Worm (Caenorhabditis elegans): ENCODE results near the gene hmt-1.

The hmt-1 gene

DNA sequence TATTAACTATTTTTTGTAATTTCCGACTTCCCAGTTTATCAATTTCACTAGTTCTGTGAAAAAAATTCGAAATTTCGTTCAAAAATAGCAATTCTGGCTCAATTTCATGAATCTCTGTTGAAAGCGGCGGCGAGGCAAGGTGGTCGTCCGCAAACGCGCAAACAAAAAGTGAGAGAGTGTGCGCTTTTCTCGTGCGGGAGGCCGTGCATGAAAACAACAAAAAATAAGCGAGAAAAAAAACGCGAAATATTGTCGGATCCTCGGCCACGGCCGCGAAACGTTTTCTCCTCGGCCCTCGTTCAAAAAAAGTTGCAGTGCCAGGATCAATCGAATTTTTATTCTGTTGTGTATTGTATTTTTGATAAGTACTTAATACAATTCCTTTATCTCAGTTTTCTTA lies 13.0 kb upstream of the hmt-1 start:
- no peak for TF ChIP-seq unc-62 (GFP tag; optimal IDR thresholded peaks at IDR 0.05)
- TF ChIP-seq C34B4.2 (tag; optimal IDR thresholded peaks at IDR 0.05): no peak
- TF ChIP-seq ets-5 (GFP tag; IDR thresholded peaks at IDR 0.05): no peak
- no peak for TF ChIP-seq jun-1 (tag; optimal IDR thresholded peaks at IDR 0.05)
- peak; percentile 77 for TF ChIP-seq nhr-90 (tag; optimal IDR thresholded peaks at IDR 0.05; ENCODE audit: poor library complexity)
- peak; percentile 34 to 57 (median 56) for TF ChIP-seq dpl-1 (GFP tag; optimal IDR thresholded peaks at IDR 0.05)
- peak; percentile 46 for TF ChIP-seq zip-4 (GFP tag; optimal IDR thresholded peaks at IDR 0.05)
- no peak for TF ChIP-seq unc-30 (tag; optimal IDR thresholded peaks at IDR 0.05)
- TF ChIP-seq snu-23 (GFP tag; optimal IDR thresholded peaks at IDR 0.05): peak; percentile 61
- TF ChIP-seq aly-2 (tag; optimal IDR thresholded peaks at IDR 0.05): no peak
- TF ChIP-seq nhr-47 (tag; optimal IDR thresholded peaks at IDR 0.05): peak; percentile 82
- TF ChIP-seq tlp-1 (tag; optimal IDR thresholded peaks at IDR 0.05): no peak
- peak; percentile 38 to 43 for TF ChIP-seq lsy-2 (tag; optimal IDR thresholded peaks at IDR 0.05)
- no peak for TF ChIP-seq pqm-1 (tag; optimal IDR thresholded peaks at IDR 0.05)
- peak; percentile 33 for TF ChIP-seq fkh-4 (tag; optimal IDR thresholded peaks at IDR 0.05; ENCODE audit: borderline replicate concordance)
- no peak for TF ChIP-seq fos-1 (tag; optimal IDR thresholded peaks at IDR 0.05)
- TF ChIP-seq nhr-20 (tag; optimal IDR thresholded peaks at IDR 0.05): peak; percentile 65
- no peak for TF ChIP-seq zag-1 (tag; optimal IDR thresholded peaks at IDR 0.05)
- no peak for TF ChIP-seq nhr-11 (tag; optimal IDR thresholded peaks at IDR 0.05)
- peak; percentile 57 for TF ChIP-seq sox-4 (tag; optimal IDR thresholded peaks at IDR 0.05)
- no peak for TF ChIP-seq efl-3 (GFP tag; optimal IDR thresholded peaks at IDR 0.05)
- peak; percentile 61 for TF ChIP-seq fkh-8 (tag; optimal IDR thresholded peaks at IDR 0.05)
- TF ChIP-seq mep-1 (tag; optimal IDR thresholded peaks at IDR 0.05): peak; percentile 38
- peak; percentile 53 for TF ChIP-seq lin-15B (tag; optimal IDR thresholded peaks at IDR 0.05)
- TF ChIP-seq ceh-90 (tag; optimal IDR thresholded peaks at IDR 0.05): peak; percentile 75
- peak; percentile 75 for TF ChIP-seq nhr-19 (GFP tag; conservative IDR thresholded peaks at IDR 0.05)
- TF ChIP-seq mdl-1 (tag; optimal IDR thresholded peaks at IDR 0.05): no peak
- TF ChIP-seq nhr-85 (tag): peak; percentile 71
- peak; percentile 50 for TF ChIP-seq C04F5.9 (tag; optimal IDR thresholded peaks at IDR 0.05)
- TF ChIP-seq nhr-28 (tag; optimal IDR thresholded peaks at IDR 0.05): no peak
- TF ChIP-seq mef-2 (tag; optimal IDR thresholded peaks at IDR 0.05): no peak
- peak; percentile 67 for TF ChIP-seq irx-1 (tag; optimal IDR thresholded peaks at IDR 0.05)
- TF ChIP-seq mab-9 (GFP tag; IDR thresholded peaks at IDR 0.05): peak; percentile 64
- peak; percentile 52 for TF ChIP-seq pax-3 (tag; optimal IDR thresholded peaks at IDR 0.05)
- TF ChIP-seq lir-3 (tag; optimal IDR thresholded peaks at IDR 0.05; ENCODE audit: poor library complexity): peak; percentile 81
- no peak for TF ChIP-seq F16B12.6 (tag; optimal IDR thresholded peaks at IDR 0.05)
- peak; percentile 77 for TF ChIP-seq lin-14 (GFP tag; optimal IDR thresholded peaks at IDR 0.05)
- TF ChIP-seq rnt-1 (tag; optimal IDR thresholded peaks at IDR 0.05): peak; percentile 93
- TF ChIP-seq xbp-1 (tag; optimal IDR thresholded peaks at IDR 0.05): peak; percentile 58
- peak; percentile 59 for TF ChIP-seq egl-13 (tag; optimal IDR thresholded peaks at IDR 0.05)
- no peak for TF ChIP-seq elt-2 (tag; optimal IDR thresholded peaks at IDR 0.05)
- peak in 1 of 2 experiments; percentile 71 for TF ChIP-seq ztf-11 (tag; optimal IDR thresholded peaks at IDR 0.05)
- no peak for TF ChIP-seq Y116A8C.19 (tag; optimal IDR thresholded peaks at IDR 0.05; ENCODE audit: borderline replicate concordance)
- TF ChIP-seq snpc-4 (tag; optimal IDR thresholded peaks at IDR 0.05): no peak
- no peak for TF ChIP-seq fkh-10 (GFP tag; optimal IDR thresholded peaks at IDR 0.05)
- TF ChIP-seq ceh-88 (GFP tag; IDR thresholded peaks at IDR 0.05): no peak
- TF ChIP-seq lin-13 (GFP tag; optimal IDR thresholded peaks at IDR 0.05): no peak
- no peak for TF ChIP-seq egl-27 (tag; optimal IDR thresholded peaks at IDR 0.05)
- TF ChIP-seq nhr-77 (tag; optimal IDR thresholded peaks at IDR 0.05): peak; percentile 5
- TF ChIP-seq lin-35 (GFP tag; optimal IDR thresholded peaks at IDR 0.05): peak; percentile 32 to 59
- TF ChIP-seq isw-1 (GFP tag; IDR thresholded peaks at IDR 0.05): peak; percentile 59
- no peak for TF ChIP-seq pag-3 (tag; optimal IDR thresholded peaks at IDR 0.05; ENCODE audit: borderline replicate concordance, insufficient read depth)
- no peak for TF ChIP-seq sptf-1 (tag; optimal IDR thresholded peaks at IDR 0.05)

Data from whole organism, L1 larva.